Worm (Caenorhabditis elegans) whole organism, L4/young adult: Measurements from ENCODE around the gene npr-36.

Experiments used
- W03F9.2 ChIP-seq: fragments of 150-350 bp; optimal IDR thresholded peaks from 2 replicates; lab custom pipeline; 2014; ENCODE audit warnings: missing biosample characterization, missing genetic modification characterization
- dao-5 ChIP-seq: sonication (generic microtip); optimal IDR thresholded peaks from 2 replicates; lab custom pipeline; 2016; ENCODE audit warnings: missing genotype, missing genetic modification characterization, moderate library complexity, missing compliant biosample characterization
- him-1 ChIP-seq: sonication (generic microtip); optimal IDR thresholded peaks from 2 replicates; lab custom pipeline; 2016; ENCODE audit warnings: missing genotype, missing genetic modification reagents, missing genetic modification characterization, missing compliant biosample characterization

DNA sequence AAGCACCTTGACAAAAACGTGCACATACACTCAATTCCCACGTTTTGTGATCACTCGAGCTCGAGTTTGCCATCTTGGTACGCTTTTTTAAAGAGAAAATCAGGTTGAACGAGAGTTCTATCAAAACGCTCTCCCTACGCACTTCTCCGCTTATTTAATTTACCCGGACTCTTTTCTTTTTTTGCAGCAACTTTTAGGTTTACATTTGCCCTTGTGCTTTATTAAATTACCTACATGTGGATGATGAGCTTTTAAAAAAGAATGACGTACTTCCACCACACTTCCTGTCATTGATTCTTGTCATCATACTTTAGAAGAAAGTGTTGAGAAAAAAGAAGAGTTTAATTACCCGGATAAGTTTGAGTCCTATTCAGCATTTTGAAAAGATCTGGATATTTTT is 7.5 kb upstream of the npr-36 start:
- TF ChIP-seq him-1 (tag; lab: Kevin White, UChicago), result no peak
- TF ChIP-seq W03F9.2 (tag; lab: Kevin White, UChicago), result no peak
- no peak for TF ChIP-seq dao-5
